Worm (Caenorhabditis elegans): ENCODE measurements around the gene nhr-227.

ce11 chrV:2327124-2327523, 41.9 kb downstream of the nhr-227 start:
- TF ChIP-seq fos-1 (tag; optimal IDR thresholded peaks at IDR 0.05): no peak
- no peak for TF ChIP-seq elt-1 (tag; optimal IDR thresholded peaks at IDR 0.05)
- peak; percentile 41 for TF ChIP-seq nfya-1 (tag; optimal IDR thresholded peaks at IDR 0.05; ENCODE audit: insufficient read depth)
- TF ChIP-seq ztf-4 (tag; optimal IDR thresholded peaks at IDR 0.05): no peak
- TF ChIP-seq hmg-11 (tag; optimal IDR thresholded peaks at IDR 0.05): no peak
- no peak for TF ChIP-seq ceh-82 (tag; optimal IDR thresholded peaks at IDR 0.05)
- no peak for TF ChIP-seq nhr-237 (tag; optimal IDR thresholded peaks at IDR 0.05)
- no peak for TF ChIP-seq unc-62 (GFP tag; optimal IDR thresholded peaks at IDR 0.05)
- no peak for TF ChIP-seq fkh-10 (GFP tag; optimal IDR thresholded peaks at IDR 0.05)
- no peak for TF ChIP-seq lin-39 (tag; optimal IDR thresholded peaks at IDR 0.05)
- no peak for TF ChIP-seq nhr-76 (tag; optimal IDR thresholded peaks at IDR 0.05)
- TF ChIP-seq egl-5 (tag; optimal IDR thresholded peaks at IDR 0.05): no peak
- no peak for TF ChIP-seq elt-3 (tag; optimal IDR thresholded peaks at IDR 0.05)

Data from whole organism, L3 larva.